Fruit fly (Drosophila melanogaster): ENCODE results near the gene CG15531.

The CG15531 gene

DNA sequence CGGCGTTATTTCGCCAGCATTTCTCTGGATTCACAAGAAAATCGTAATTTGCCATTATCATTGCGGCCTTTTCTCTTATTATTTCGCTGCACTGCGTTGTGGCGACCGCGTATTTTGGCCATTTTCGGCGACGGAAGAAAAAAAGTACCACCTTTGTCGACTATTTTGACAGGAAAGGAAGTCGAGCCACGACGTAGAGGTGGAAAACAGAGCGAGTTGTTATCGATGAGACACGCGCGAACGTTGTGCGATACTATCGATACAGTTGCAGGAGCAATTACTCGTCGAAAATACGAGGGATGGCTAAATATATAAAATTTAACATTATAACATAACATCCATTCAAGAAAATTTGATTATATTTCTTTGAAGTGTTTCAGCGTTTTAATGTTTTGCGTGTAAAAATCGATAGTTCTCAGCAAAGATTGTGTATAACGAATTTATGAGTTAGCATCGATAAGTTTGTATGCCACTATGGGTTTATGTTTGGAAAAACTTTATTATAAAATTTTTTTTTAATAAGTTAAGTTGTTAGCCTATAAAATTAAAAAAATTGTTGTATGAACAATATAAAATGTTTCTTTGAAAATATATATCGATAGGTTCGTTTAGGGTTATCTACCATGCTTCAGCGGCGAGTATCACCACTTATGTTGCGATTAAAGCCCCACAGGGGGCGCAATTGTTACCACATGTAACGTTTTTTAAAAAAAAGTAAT lies 12.9 kb upstream of the CG15531 start, which contains the start of gene RpS7 (continued):
- peak; percentile 76 for TF ChIP-seq CG4328 (GFP tag; optimal IDR thresholded peaks at IDR 0.05)
- peak; percentile 31 for TF ChIP-seq D19A (tag; optimal IDR thresholded peaks at IDR 0.05)
- peak in 1 of 2 experiments; percentile 71 for TF ChIP-seq eve (GFP tag; optimal IDR thresholded peaks at IDR 0.05)
- no peak for TF ChIP-seq dan (GFP tag; IDR thresholded peaks at IDR 0.05)
- TF ChIP-seq CG1024 (GFP tag; IDR thresholded peaks at IDR 0.05), result peak; percentile 67
- TF ChIP-seq org-1 (GFP tag; optimal IDR thresholded peaks at IDR 0.05), result peak; percentile 65
- no peak for TF ChIP-seq CG9215 (GFP tag; IDR thresholded peaks at IDR 0.05)
- peak; percentile 25 for TF ChIP-seq mam (GFP tag; optimal IDR thresholded peaks at IDR 0.05)
- peak; percentile 18 for TF ChIP-seq emc (GFP tag; optimal IDR thresholded peaks at IDR 0.05)
- peak; percentile 98 for TF ChIP-seq Ets97D (GFP tag; optimal IDR thresholded peaks at IDR 0.05)
- TF ChIP-seq C15 (GFP tag; IDR thresholded peaks at IDR 0.05), result peak; percentile 53; the same call in 1 of the 3 replicates
- peak; percentile 27 for TF ChIP-seq CG8281 (tag; optimal IDR thresholded peaks at IDR 0.05)
- TF ChIP-seq otp (GFP tag; IDR thresholded peaks at IDR 0.05), result peak; percentile 83; the same call in 2 of the 3 replicates
- peak; percentile 89 for TF ChIP-seq lab (GFP tag; optimal IDR thresholded peaks at IDR 0.05)
- peak; percentile 25 for TF ChIP-seq Max (GFP tag; optimal IDR thresholded peaks at IDR 0.05)
- peak; percentile 67 for TF ChIP-seq CG17359 (tag; optimal IDR thresholded peaks at IDR 0.05)
- peak; percentile 28 for TF ChIP-seq gcm2 (GFP tag; optimal IDR thresholded peaks at IDR 0.05)
- no peak for TF ChIP-seq tll (GFP tag; optimal IDR thresholded peaks at IDR 0.05)
- no peak for TF ChIP-seq kay (GFP tag; optimal IDR thresholded peaks at IDR 0.05)
- peak in 1 of 3 experiments; percentile 30 for TF ChIP-seq lola (GFP tag; optimal IDR thresholded peaks at IDR 0.05)
- no peak for TF ChIP-seq zen (tag; optimal IDR thresholded peaks at IDR 0.05)
- peak; percentile 74 for TF ChIP-seq gcm (GFP tag; optimal IDR thresholded peaks at IDR 0.05)
- peak; percentile 98 for TF ChIP-seq CG14860 (GFP tag; IDR thresholded peaks at IDR 0.05; ENCODE audit: partially characterized antibody)
- TF ChIP-seq schlank (tag; optimal IDR thresholded peaks at IDR 0.05), result peak; percentile 78
- TF ChIP-seq CG3281 (GFP tag; optimal IDR thresholded peaks at IDR 0.05), result peak; percentile 83

DNA sequence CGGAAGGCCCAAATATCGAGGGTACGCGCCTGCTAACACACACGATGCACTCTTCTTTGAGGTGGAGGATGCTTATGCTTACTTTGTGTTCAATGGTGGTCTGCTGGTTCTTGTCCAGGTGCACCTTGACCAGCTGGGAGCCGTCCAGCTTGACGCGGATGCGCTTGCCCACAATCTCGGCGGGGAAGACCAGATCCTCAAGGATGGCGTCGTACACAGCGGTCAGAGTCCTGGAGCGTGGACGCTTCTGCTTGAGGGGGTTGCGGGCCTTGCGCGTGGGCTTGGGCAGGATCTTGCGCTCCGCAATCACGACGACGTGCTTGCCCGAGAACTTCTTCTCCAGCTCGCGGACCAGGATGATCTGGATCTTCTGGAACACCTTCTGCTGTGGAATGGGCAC lies 12.0 kb upstream of the CG15531 start:
- peak; percentile 52 for TF ChIP-seq Ets65A (GFP tag)
- TF ChIP-seq Med (GFP tag), result peak; percentile 80
- peak; percentile 28; the same call in 1 of the 2 replicates for TF ChIP-seq ara (GFP tag; IDR thresholded peaks at IDR 0.05)
- TF ChIP-seq CG16779 (GFP tag; IDR thresholded peaks at IDR 0.05), result 0 out of 2 replicates have a peak, but pooled peaks have one; percentile 7
- no peak for TF ChIP-seq ftz-f1 (GFP tag; optimal IDR thresholded peaks at IDR 0.05)
- no peak for TF ChIP-seq grau (tag; optimal IDR thresholded peaks at IDR 0.05)

DNA sequence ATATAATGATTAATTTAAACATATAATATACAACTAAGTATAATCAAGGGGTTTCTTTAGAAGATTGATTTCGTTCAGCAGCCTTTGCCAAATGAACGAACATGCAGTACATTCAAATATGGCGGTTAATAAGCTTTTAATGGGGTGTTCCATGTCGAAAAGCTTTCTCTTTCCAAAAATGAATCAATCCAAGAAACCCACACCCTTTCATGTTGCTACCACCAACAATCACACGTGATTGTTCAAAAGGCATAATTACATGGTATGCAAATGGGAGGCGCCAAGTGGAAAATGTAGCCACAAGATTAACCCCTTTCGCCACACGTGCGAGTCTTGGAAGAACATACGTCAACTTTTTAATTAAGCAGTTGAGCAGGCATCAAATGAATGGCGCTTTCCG lies 9.9 kb upstream of the CG15531 start:
- TF ChIP-seq CG31365 (tag; optimal IDR thresholded peaks at IDR 0.05) (no peak), repo (GFP tag; optimal IDR thresholded peaks at IDR 0.05) (no peak), hb (GFP tag; IDR thresholded peaks at IDR 0.05; ENCODE audit: partially characterized antibody) (no peak), CG17802 (tag; optimal IDR thresholded peaks at IDR 0.05) (no peak), Hr51 (GFP tag; optimal IDR thresholded peaks at IDR 0.05) (peak in 1 of 2 experiments; percentile 54), Drgx (GFP tag; IDR thresholded peaks at IDR 0.05) (no peak), MBD-R2 (GFP tag; IDR thresholded peaks at IDR 0.05) (no peak), YL-1 (GFP tag; optimal IDR thresholded peaks at IDR 0.05) (no peak), corto (GFP tag; optimal IDR thresholded peaks at IDR 0.05) (no peak), CG13287 (GFP tag; IDR thresholded peaks at IDR 0.05; ENCODE audit: partially characterized antibody) (peak; percentile 5; the same call in 1 of the 2 replicates), CG12391 (tag; optimal IDR thresholded peaks at IDR 0.05) (no peak), CG11695 (GFP tag; IDR thresholded peaks at IDR 0.05) (no peak), fd96Cb (tag; optimal IDR thresholded peaks at IDR 0.05) (no peak), E2f2 (GFP tag; IDR thresholded peaks at IDR 0.05) (peak; percentile 90), cwo (GFP tag; optimal IDR thresholded peaks at IDR 0.05) (peak; percentile 73), bigmax (GFP tag; optimal IDR thresholded peaks at IDR 0.05) (no peak), vvl (GFP tag; IDR thresholded peaks at IDR 0.05) (peak; percentile 35; the same call in 1 of the 2 replicates)

Data from whole organism, embryonic.